Fruit fly (Drosophila melanogaster): ENCODE results near the gene CG2218.
A peak's percentile ranks its signal among the peaks of the same experiment; 100 is the strongest.

Gene CG2218

dm6 chr3R:30427805-30428359 is at the start of gene CG2218 (continued):
- TF ChIP-seq jumu (GFP tag; optimal IDR thresholded peaks at IDR 0.05): peak; percentile 24
- no peak for TF ChIP-seq lov (optimal IDR thresholded peaks at IDR 0.05)
- no peak for TF ChIP-seq lov (GFP tag; IDR thresholded peaks at IDR 0.05)
- TF ChIP-seq nom (GFP tag; optimal IDR thresholded peaks at IDR 0.05): peak; percentile 86
- peak; percentile 44 for TF ChIP-seq Rfx (GFP tag; IDR thresholded peaks at IDR 0.05)
- TF ChIP-seq onecut (GFP tag; IDR thresholded peaks at IDR 0.05): no peak
- no peak for TF ChIP-seq CG6175 (GFP tag; IDR thresholded peaks at IDR 0.05)
- TF ChIP-seq CG10267 (tag; optimal IDR thresholded peaks at IDR 0.05): peak; percentile 47
- TF ChIP-seq MBD-R2 (GFP tag; IDR thresholded peaks at IDR 0.05): peak; percentile 72
- TF ChIP-seq Neu2 (GFP tag; optimal IDR thresholded peaks at IDR 0.05; ENCODE audit: borderline replicate concordance): no peak
- no peak for TF ChIP-seq yki (optimal IDR thresholded peaks at IDR 0.05)
- TF ChIP-seq zf30C (GFP tag; optimal IDR thresholded peaks at IDR 0.05): no peak
- no peak for TF ChIP-seq Antp (GFP tag; optimal IDR thresholded peaks at IDR 0.05)
- peak; percentile 25 for TF ChIP-seq Lhr (GFP tag; optimal IDR thresholded peaks at IDR 0.05)
- no peak for TF ChIP-seq CG8089 (GFP tag; optimal IDR thresholded peaks at IDR 0.05)
- no peak for TF ChIP-seq Mes4 (GFP tag; optimal IDR thresholded peaks at IDR 0.05)
- TF ChIP-seq jing (GFP tag; optimal IDR thresholded peaks at IDR 0.05): no peak
- TF ChIP-seq CG17829 (tag; optimal IDR thresholded peaks at IDR 0.05): no peak
- peak; percentile 88 for TF ChIP-seq Med (GFP tag)
- no peak for TF ChIP-seq wek (GFP tag; optimal IDR thresholded peaks at IDR 0.05)
- TF ChIP-seq Taf1 (GFP tag; IDR thresholded peaks at IDR 0.05): no peak
- TF ChIP-seq Dbx (GFP tag; IDR thresholded peaks at IDR 0.05): 0 out of 3 replicates have a peak, but pooled peaks have one; percentile 17
- TF ChIP-seq Deaf1 (tag; optimal IDR thresholded peaks at IDR 0.05): no peak
- TF ChIP-seq CG9932 (GFP tag; IDR thresholded peaks at IDR 0.05): no peak
- no peak for TF ChIP-seq pan (optimal IDR thresholded peaks at IDR 0.05)
- no peak for TF ChIP-seq pan (GFP tag; optimal IDR thresholded peaks at IDR 0.05 in 1 of 2, IDR thresholded peaks at IDR 0.05 in 1 of 2)
- no peak for TF ChIP-seq CG17385 (GFP tag; optimal IDR thresholded peaks at IDR 0.05)
- no peak for TF ChIP-seq Ada2b (GFP tag; IDR thresholded peaks at IDR 0.05)
- TF ChIP-seq psq (GFP tag; optimal IDR thresholded peaks at IDR 0.05): no peak
- no peak for TF ChIP-seq cas (GFP tag; IDR thresholded peaks at IDR 0.05)
- TF ChIP-seq CG16813 (GFP tag; IDR thresholded peaks at IDR 0.05; ENCODE audit: partially characterized antibody): peak; percentile 34; the same call in 2 of the 3 replicates
- TF ChIP-seq Vsx1 (GFP tag; optimal IDR thresholded peaks at IDR 0.05): no peak
- peak in 1 of 2 experiments; percentile 68 for TF ChIP-seq crp (GFP tag; optimal IDR thresholded peaks at IDR 0.05)
- TF ChIP-seq stwl (tag; optimal IDR thresholded peaks at IDR 0.05): peak; percentile 95
- TF ChIP-seq YL-1 (GFP tag; optimal IDR thresholded peaks at IDR 0.05): peak; percentile 80
- no peak for TF ChIP-seq CG11247 (GFP tag; IDR thresholded peaks at IDR 0.05)
- no peak for TF ChIP-seq CG9727 (GFP tag; optimal IDR thresholded peaks at IDR 0.05)
- TF ChIP-seq bigmax (GFP tag; optimal IDR thresholded peaks at IDR 0.05): no peak
- TF ChIP-seq HHEX (GFP tag; optimal IDR thresholded peaks at IDR 0.05): no peak
- TF ChIP-seq CG30403 (GFP tag; optimal IDR thresholded peaks at IDR 0.05): no peak
- TF ChIP-seq CG18476 (GFP tag; optimal IDR thresholded peaks at IDR 0.05): no peak
- TF ChIP-seq CG11398 (GFP tag; optimal IDR thresholded peaks at IDR 0.05): no peak
- no peak for TF ChIP-seq CG7786 (GFP tag; optimal IDR thresholded peaks at IDR 0.05)
- TF ChIP-seq Bteb2 (GFP tag; optimal IDR thresholded peaks at IDR 0.05): no peak
- TF ChIP-seq twi (tag; optimal IDR thresholded peaks at IDR 0.05): no peak
- no peak for TF ChIP-seq gt (GFP tag; IDR thresholded peaks at IDR 0.05)
- TF ChIP-seq jigr1 (GFP tag; IDR thresholded peaks at IDR 0.05): no peak
- peak; percentile 31 for TF ChIP-seq CoRest (tag; optimal IDR thresholded peaks at IDR 0.05)
- no peak for TF ChIP-seq disco-r (GFP tag; optimal IDR thresholded peaks at IDR 0.05)
- no peak for TF ChIP-seq zen2 (GFP tag; IDR thresholded peaks at IDR 0.05; ENCODE audit: partially characterized antibody)
- no peak for TF ChIP-seq cato (GFP tag; optimal IDR thresholded peaks at IDR 0.05; ENCODE audit: borderline replicate concordance)
- TF ChIP-seq ssp (GFP tag; IDR thresholded peaks at IDR 0.05): no peak
